Fruit fly (Drosophila melanogaster) whole organism, pupa: ENCODE results near the gene CG3345.

Source experiments
- CG12605 ChIP-seq: fragments of 200-800 bp; sonication (Bioruptor generic); IDR thresholded peaks from 2 replicates; pipeline ENCODE4 v1.3.6; 2022; ENCODE audit warnings: missing biosample characterization, missing genetic modification characterization
- CG14655 ChIP-seq: fragments of 200-800 bp; sonication (Bioruptor generic); optimal IDR thresholded peaks from 3 replicates; lab custom pipeline; 2017; ENCODE audit warnings: mild to moderate bottlenecking, missing biosample characterization, missing genetic modification reagents, missing genetic modification characterization
- CG15710 ChIP-seq: fragments of 200-800 bp; sonication (Bioruptor generic); optimal IDR thresholded peaks from 2 replicates; lab custom pipeline; 2018; ENCODE audit warnings: missing biosample characterization, mild to moderate bottlenecking, missing genetic modification characterization, moderate library complexity
- CG32121 ChIP-seq: fragments of 200-800 bp; sonication (Bioruptor generic); IDR thresholded peaks from 2 replicates; pipeline ENCODE4 v1.3.6; 2022; ENCODE audit warnings: missing biosample characterization, missing genetic modification characterization
- EcR ChIP-seq: fragments of 200-800 bp; sonication (Bioruptor generic); optimal IDR thresholded peaks from 3 replicates; lab custom pipeline; 2019; ENCODE audit warnings: missing biosample characterization, missing genetic modification characterization, mild to moderate bottlenecking, moderate library complexity, missing genetic modification reagents
- Pif1A ChIP-seq: fragments of 200-800 bp; sonication (Bioruptor generic); optimal IDR thresholded peaks from 3 replicates; lab custom pipeline; 2016; ENCODE audit warnings: missing biosample characterization, missing genetic modification characterization
- Pif1B ChIP-seq: fragments of 200-800 bp; sonication (Bioruptor generic); optimal IDR thresholded peaks from 3 replicates; lab custom pipeline; 2016; ENCODE audit warnings: missing biosample characterization, missing genetic modification characterization
- Snoo ChIP-seq: fragments of 200-800 bp; sonication (Bioruptor generic); optimal IDR thresholded peaks from 3 replicates; lab custom pipeline; 2017; ENCODE audit warnings: missing biosample characterization, mild to moderate bottlenecking, missing genetic modification characterization, inconsistent platforms
- rn ChIP-seq: fragments of 200-800 bp; sonication (Bioruptor generic); IDR thresholded peaks from 2 replicates; pipeline ENCODE4 v1.3.6; 2022; ENCODE audit warnings: missing biosample characterization, missing genetic modification characterization

DNA sequence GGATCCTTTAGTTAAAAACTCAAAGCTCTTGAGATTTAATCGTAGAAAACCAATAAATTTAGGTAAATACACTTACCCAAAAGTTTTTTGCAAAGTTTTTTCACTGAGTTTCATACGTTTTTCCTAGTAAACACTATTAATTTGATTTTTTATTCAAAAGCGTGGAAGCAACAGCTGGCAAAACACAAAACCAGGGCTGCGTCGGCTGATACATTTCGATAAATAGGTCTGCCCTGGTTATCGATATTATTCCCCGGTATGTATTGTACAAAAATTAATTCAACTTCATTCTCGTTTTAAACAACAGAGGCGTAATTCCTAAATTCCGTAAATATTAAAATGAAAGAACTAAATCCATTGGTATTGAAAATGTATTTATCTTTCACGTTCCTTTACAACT, 2.7 kb downstream of the CG3345 start, which contains the start of gene Dus1:
- no peak for TF ChIP-seq CG14655
- no peak for TF ChIP-seq Snoo (tag; lab: Kevin White, UChicago)
- TF ChIP-seq CG15710: no peak
- TF ChIP-seq CG32121: no peak
- no peak for TF ChIP-seq rn (GFP tag; lab: Robert Waterston, UW)
- no peak for TF ChIP-seq CG12605
- no peak for TF ChIP-seq Pif1A (GFP tag; lab: Kevin White, UChicago)
- TF ChIP-seq Pif1B (GFP tag; lab: Kevin White, UChicago): no peak
- no peak for TF ChIP-seq EcR (GFP tag; lab: Kevin White, UChicago)
